Worm (Caenorhabditis elegans): ENCODE results near the gene R05G6.1.
A peak's percentile ranks its signal among the peaks of the same experiment; 100 is the strongest.

R05G6.1 gene

DNA sequence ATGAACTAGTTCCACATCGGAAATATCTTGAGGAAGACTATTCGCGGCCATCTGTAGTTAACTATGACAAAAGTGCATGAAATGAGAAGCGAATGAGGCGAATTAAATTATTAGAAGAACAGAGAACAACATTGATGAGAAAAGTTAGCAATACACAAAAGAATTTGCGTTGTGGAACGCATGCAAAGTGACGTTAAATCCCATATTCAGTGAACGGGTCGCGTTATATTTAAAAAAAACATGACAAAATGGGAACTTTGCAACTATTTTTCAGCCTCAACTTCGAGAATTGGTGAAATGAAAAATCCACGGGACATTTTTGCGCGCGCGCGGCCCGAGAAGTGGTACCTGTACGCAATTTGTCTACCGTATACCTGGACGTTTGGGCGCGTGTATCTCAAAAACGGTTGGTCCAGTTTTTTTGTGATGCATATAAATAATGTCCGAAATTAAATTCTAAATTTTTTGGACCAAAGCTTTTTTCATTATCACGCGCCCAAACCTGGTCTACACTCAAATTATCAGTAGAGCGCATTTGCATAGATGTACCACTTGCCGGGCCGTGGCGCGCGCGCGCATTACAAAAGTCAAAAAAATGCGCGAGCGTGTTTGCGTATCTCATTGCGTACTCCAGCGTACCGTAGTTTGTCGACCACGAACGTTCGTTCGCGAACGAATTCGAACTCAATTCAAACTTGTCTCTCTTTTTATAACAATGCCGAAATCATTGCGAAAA lies 15.6 kb downstream of the R05G6.1 start, which contains the start of the genes cdd-2 and oef-1 (continued):
- TF ChIP-seq B0035.1 (tag; optimal IDR thresholded peaks at IDR 0.05) (no peak), F55B11.4 (tag; optimal IDR thresholded peaks at IDR 0.05; ENCODE audit: borderline replicate concordance, insufficient read depth) (no peak), nhr-80 (tag; optimal IDR thresholded peaks at IDR 0.05) (no peak), nfyb-1 (GFP tag; IDR thresholded peaks at IDR 0.05) (peak; percentile 62; the same call in 1 of the 2 replicates), hmg-1.2 (GFP tag; IDR thresholded peaks at IDR 0.05) (peak; percentile 81), aptf-2 (GFP tag; conservative IDR thresholded peaks at IDR 0.05) (peak; percentile 44; the same call in 1 of the 2 replicates), dpff-1 (tag; optimal IDR thresholded peaks at IDR 0.05) (no peak), dpl-1 (GFP tag; optimal IDR thresholded peaks at IDR 0.05) (peak; percentile 65), F22D6.2 (tag; optimal IDR thresholded peaks at IDR 0.05) (no peak), ceh-100 (GFP tag; IDR thresholded peaks at IDR 0.05) (peak; percentile 78), hrde-1 (tag; optimal IDR thresholded peaks at IDR 0.05; ENCODE audit: borderline replicate concordance) (peak; percentile 10)

DNA sequence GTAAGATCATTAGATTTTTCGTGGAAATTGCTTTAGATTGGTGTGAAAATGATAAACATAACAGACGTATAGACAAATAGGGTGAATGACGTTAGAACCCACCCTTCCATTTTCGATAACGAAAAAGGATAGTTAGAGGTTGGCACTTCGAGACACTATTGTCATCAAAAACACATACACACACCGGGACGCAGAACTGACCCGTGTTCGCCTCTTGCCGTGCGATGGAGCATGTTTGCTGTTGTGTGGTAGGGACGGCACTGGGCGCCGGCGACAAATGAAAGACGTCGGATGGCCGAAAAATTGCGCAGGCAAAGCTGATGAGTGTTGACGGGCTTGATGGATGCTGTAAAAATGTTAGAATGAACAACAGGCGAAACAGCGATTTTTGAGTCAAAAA lies 17.4 kb downstream of the R05G6.1 start:
- peak; percentile 31; the same call in 1 of the 2 replicates for TF ChIP-seq madf-6 (GFP tag; IDR thresholded peaks at IDR 0.05)
- TF ChIP-seq tbp1 (GFP tag; optimal IDR thresholded peaks at IDR 0.05), result peak; percentile 12
- peak; percentile 43 for TF ChIP-seq lin-26 (GFP tag; IDR thresholded peaks at IDR 0.05)
- TF ChIP-seq madf-10 (tag; optimal IDR thresholded peaks at IDR 0.05), result peak; percentile 18
- peak; percentile 55 for TF ChIP-seq ztf-18 (tag; optimal IDR thresholded peaks at IDR 0.05)
- no peak for TF ChIP-seq ztf-3 (GFP tag; optimal IDR thresholded peaks at IDR 0.05)
- no peak for TF ChIP-seq tbx-9 (tag; optimal IDR thresholded peaks at IDR 0.05; ENCODE audit: borderline replicate concordance)
- TF ChIP-seq mcd-1 (GFP tag; IDR thresholded peaks at IDR 0.05), result peak; percentile 57
- TF ChIP-seq egl-18 (GFP tag; IDR thresholded peaks at IDR 0.05), result no peak
- TF ChIP-seq let-607 (tag; optimal IDR thresholded peaks at IDR 0.05), result peak; percentile 89 to 96
- peak; percentile 41 for TF ChIP-seq nhr-90 (tag; optimal IDR thresholded peaks at IDR 0.05)
- TF ChIP-seq ztf-28 (GFP tag; IDR thresholded peaks at IDR 0.05), result no peak
- 0 out of 2 replicates have a peak, but pooled peaks have one; percentile 25 for TF ChIP-seq nfyb-1 (GFP tag; IDR thresholded peaks at IDR 0.05)
- peak; percentile 36 for TF ChIP-seq lin-54 (GFP tag; optimal IDR thresholded peaks at IDR 0.05)
- no peak for TF ChIP-seq unc-130 (GFP tag; optimal IDR thresholded peaks at IDR 0.05)
- TF ChIP-seq ceh-27 (GFP tag; optimal IDR thresholded peaks at IDR 0.05), result peak; percentile 71
- TF ChIP-seq somi-1 (GFP tag; optimal IDR thresholded peaks at IDR 0.05), result no peak
- 0 out of 2 replicates have a peak, but pooled peaks have one; percentile 32 for TF ChIP-seq nhr-120 (GFP tag; IDR thresholded peaks at IDR 0.05)
- peak; percentile 33; the same call in 1 of the 2 replicates for TF ChIP-seq cebp-1 (GFP tag; IDR thresholded peaks at IDR 0.05)
- TF ChIP-seq cebp-1 (tag; optimal IDR thresholded peaks at IDR 0.05), result peak; percentile 16
- peak; percentile 66 for TF ChIP-seq dox-1 (GFP tag; IDR thresholded peaks at IDR 0.05)
- TF ChIP-seq zfh-2 (GFP tag; conservative IDR thresholded peaks at IDR 0.05), result peak; percentile 68; the same call in 1 of the 2 replicates
- TF ChIP-seq attf-5 (GFP tag; optimal IDR thresholded peaks at IDR 0.05), result peak; percentile 58
- TF ChIP-seq let-526 (GFP tag; IDR thresholded peaks at IDR 0.05), result peak; percentile 64; the same call in 1 of the 2 replicates
- peak; percentile 86 for TF ChIP-seq ets-4 (GFP tag; optimal IDR thresholded peaks at IDR 0.05)
- TF ChIP-seq nhr-80 (tag; optimal IDR thresholded peaks at IDR 0.05), result peak; percentile 96
- TF ChIP-seq bed-1 (GFP tag; IDR thresholded peaks at IDR 0.05), result no peak
